Fruit fly (Drosophila melanogaster) whole organism, pupa: ENCODE results near the gene Sirt2.

Source experiments
- CG10348 ChIP-seq: fragments of 200-800 bp; sonication (Bioruptor generic); IDR thresholded peaks from 2 replicates; pipeline ENCODE4 v1.3.6; 2022; ENCODE audit warnings: missing biosample characterization, missing genetic modification characterization
- CG12605 ChIP-seq: fragments of 200-800 bp; sonication (Bioruptor generic); IDR thresholded peaks from 2 replicates; pipeline ENCODE4 v1.3.6; 2022; ENCODE audit warnings: missing biosample characterization, missing genetic modification characterization
- CG13204 ChIP-seq: fragments of 200-800 bp; sonication (Bioruptor generic); optimal IDR thresholded peaks from 2 replicates; lab custom pipeline; 2018; ENCODE audit warnings: missing biosample characterization, mild to moderate bottlenecking, missing genetic modification characterization, moderate library complexity
- CG14655 ChIP-seq: fragments of 200-800 bp; sonication (Bioruptor generic); optimal IDR thresholded peaks from 3 replicates; lab custom pipeline; 2017; ENCODE audit warnings: mild to moderate bottlenecking, missing biosample characterization, missing genetic modification reagents, missing genetic modification characterization
- CG15710 ChIP-seq: fragments of 200-800 bp; sonication (Bioruptor generic); optimal IDR thresholded peaks from 2 replicates; lab custom pipeline; 2018; ENCODE audit warnings: missing biosample characterization, mild to moderate bottlenecking, missing genetic modification characterization, moderate library complexity
- CG17806 ChIP-seq: fragments of 200-800 bp; sonication (Bioruptor generic); optimal IDR thresholded peaks from 2 replicates; lab custom pipeline; 2018; ENCODE audit warnings: missing biosample characterization, mild to moderate bottlenecking, missing genetic modification characterization, moderate library complexity
- CG32121 ChIP-seq: fragments of 200-800 bp; sonication (Bioruptor generic); IDR thresholded peaks from 2 replicates; pipeline ENCODE4 v1.3.6; 2022; ENCODE audit warnings: missing biosample characterization, missing genetic modification characterization
- CG34367 ChIP-seq: fragments of 200-800 bp; sonication (Bioruptor generic); optimal IDR thresholded peaks from 2 replicates; lab custom pipeline; 2018; ENCODE audit warnings: missing biosample characterization, mild to moderate bottlenecking, missing genetic modification characterization
- CG4496 ChIP-seq: fragments of 200-800 bp; sonication (Bioruptor generic); IDR thresholded peaks from 3 replicates; pipeline ENCODE4 v1.3.6; 2022; ENCODE audit warnings: missing biosample characterization, missing genetic modification characterization
- CG8159 ChIP-seq: fragments of 200-800 bp; sonication (Bioruptor generic); optimal IDR thresholded peaks from 3 replicates; lab custom pipeline; 2018; ENCODE audit warnings: missing biosample characterization, mild to moderate bottlenecking, missing genetic modification characterization, moderate library complexity
- CG8301 ChIP-seq: fragments of 200-800 bp; sonication (Bioruptor generic); optimal IDR thresholded peaks from 2 replicates; lab custom pipeline; 2018; ENCODE audit warnings: missing biosample characterization, mild to moderate bottlenecking, missing genetic modification characterization
- CG9948 ChIP-seq: fragments of 200-800 bp; sonication (Bioruptor generic); optimal IDR thresholded peaks from 2 replicates; lab custom pipeline; 2018; ENCODE audit warnings: missing biosample characterization, mild to moderate bottlenecking, missing genetic modification characterization, moderate library complexity
- D1 ChIP-seq: fragments of 200-800 bp; sonication (Bioruptor generic); optimal IDR thresholded peaks from 2 replicates; lab custom pipeline; 2018; ENCODE audit warnings: missing biosample characterization, mild to moderate bottlenecking, missing genetic modification characterization, moderate library complexity
- EcR ChIP-seq: fragments of 200-800 bp; sonication (Bioruptor generic); optimal IDR thresholded peaks from 3 replicates; lab custom pipeline; 2019; ENCODE audit warnings: missing biosample characterization, missing genetic modification characterization, mild to moderate bottlenecking, moderate library complexity, missing genetic modification reagents
- Ets98B ChIP-seq: fragments of 200-800 bp; sonication (Bioruptor generic); IDR thresholded peaks from 2 replicates; pipeline ENCODE4 v1.3.6; 2022; ENCODE audit warnings: missing biosample characterization, missing genetic modification characterization
- Pif1A ChIP-seq: fragments of 200-800 bp; sonication (Bioruptor generic); optimal IDR thresholded peaks from 3 replicates; lab custom pipeline; 2016; ENCODE audit warnings: missing biosample characterization, missing genetic modification characterization
- Pif1B ChIP-seq: fragments of 200-800 bp; sonication (Bioruptor generic); optimal IDR thresholded peaks from 3 replicates; lab custom pipeline; 2016; ENCODE audit warnings: missing biosample characterization, missing genetic modification characterization
- Snoo ChIP-seq: fragments of 200-800 bp; sonication (Bioruptor generic); optimal IDR thresholded peaks from 3 replicates; lab custom pipeline; 2017; ENCODE audit warnings: missing biosample characterization, mild to moderate bottlenecking, missing genetic modification characterization, inconsistent platforms
- fd96Ca ChIP-seq: fragments of 200-800 bp; sonication (Bioruptor generic); IDR thresholded peaks from 3 replicates; pipeline ENCODE4 v1.3.6; 2022; ENCODE audit warnings: missing biosample characterization, missing genetic modification characterization
- gl ChIP-seq: fragments of 200-800 bp; sonication (Bioruptor generic); optimal IDR thresholded peaks from 2 replicates; lab custom pipeline; 2018; ENCODE audit warnings: missing biosample characterization, mild to moderate bottlenecking, missing genetic modification characterization
- rn ChIP-seq: fragments of 200-800 bp; sonication (Bioruptor generic); IDR thresholded peaks from 2 replicates; pipeline ENCODE4 v1.3.6; 2022; ENCODE audit warnings: missing biosample characterization, missing genetic modification characterization

The Sirt2 gene

dm6 chr3R:20288069-20288468, 40.2 kb upstream of the Sirt2 start:
- TF ChIP-seq D1 (no peak), EcR (GFP tag; lab: Kevin White, UChicago) (peak; percentile 57), Pif1B (no peak), CG8301 (tag; lab: Kevin White, UChicago) (no peak), CG10348 (GFP tag; lab: Robert Waterston, UW) (no peak), CG4496 (no peak), fd96Ca (GFP tag; lab: Robert Waterston, UW) (no peak), CG17806 (tag; lab: Kevin White, UChicago) (no peak), CG15710 (tag; lab: Kevin White, UChicago) (no peak)

DNA sequence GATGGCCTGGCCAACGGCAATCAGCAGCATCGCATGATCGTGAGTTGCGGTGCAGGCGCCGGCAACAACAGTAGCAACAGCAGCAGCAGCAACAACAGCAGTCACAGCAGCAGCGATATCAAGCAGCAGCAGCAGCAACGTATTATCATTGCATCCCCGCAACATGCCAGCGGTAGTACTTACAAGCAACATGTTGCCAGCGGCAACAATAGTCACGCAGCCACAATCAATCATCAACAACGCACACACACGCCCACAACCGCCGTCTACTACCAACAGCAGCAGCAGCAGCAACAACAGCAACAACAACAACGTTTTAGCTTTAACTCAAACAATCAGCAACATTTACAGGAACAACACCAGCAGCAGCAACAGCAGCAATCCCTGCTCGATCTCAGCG, 39.7 kb upstream of the Sirt2 start:
- TF ChIP-seq CG13204 (GFP tag; lab: Kevin White, UChicago) (no peak), fd96Ca (GFP tag; lab: Robert Waterston, UW) (no peak), D1 (no peak), CG8159 (tag; lab: Kevin White, UChicago) (no peak), EcR (GFP tag; lab: Kevin White, UChicago) (no peak), CG10348 (GFP tag; lab: Robert Waterston, UW) (no peak), gl (tag; lab: Kevin White, UChicago) (no peak), CG32121 (GFP tag; lab: Robert Waterston, UW) (no peak), rn (GFP tag; lab: Robert Waterston, UW) (no peak), Pif1A (GFP tag; lab: Kevin White, UChicago) (no peak), CG12605 (GFP tag; lab: Robert Waterston, UW) (no peak), CG15710 (tag; lab: Kevin White, UChicago) (no peak), CG9948 (tag; lab: Kevin White, UChicago) (no peak), CG8301 (tag; lab: Kevin White, UChicago) (no peak), Ets98B (GFP tag; lab: Robert Waterston, UW) (no peak), CG4496 (no peak), CG34367 (tag; lab: Kevin White, UChicago) (no peak), CG14655 (GFP tag; lab: Kevin White, UChicago) (no peak)

- TF ChIP-seq CG17806 (tag; lab: Kevin White, UChicago) (no peak), D1 (no peak), Pif1B (no peak), CG15710 (tag; lab: Kevin White, UChicago) (no peak), Ets98B (GFP tag; lab: Robert Waterston, UW) (no peak), CG8159 (tag; lab: Kevin White, UChicago) (no peak), CG4496 (no peak), CG10348 (GFP tag; lab: Robert Waterston, UW) (no peak), CG12605 (GFP tag; lab: Robert Waterston, UW) (no peak), CG13204 (GFP tag; lab: Kevin White, UChicago) (peak; percentile 9), gl (tag; lab: Kevin White, UChicago) (no peak), rn (GFP tag; lab: Robert Waterston, UW) (no peak), EcR (GFP tag; lab: Kevin White, UChicago) (peak; percentile 22), Snoo (tag; lab: Kevin White, UChicago) (no peak), CG9948 (tag; lab: Kevin White, UChicago) (no peak)
These were observed 37.2 kb upstream of the Sirt2 start for dm6 chr3R:20291106-20291505.

DNA sequence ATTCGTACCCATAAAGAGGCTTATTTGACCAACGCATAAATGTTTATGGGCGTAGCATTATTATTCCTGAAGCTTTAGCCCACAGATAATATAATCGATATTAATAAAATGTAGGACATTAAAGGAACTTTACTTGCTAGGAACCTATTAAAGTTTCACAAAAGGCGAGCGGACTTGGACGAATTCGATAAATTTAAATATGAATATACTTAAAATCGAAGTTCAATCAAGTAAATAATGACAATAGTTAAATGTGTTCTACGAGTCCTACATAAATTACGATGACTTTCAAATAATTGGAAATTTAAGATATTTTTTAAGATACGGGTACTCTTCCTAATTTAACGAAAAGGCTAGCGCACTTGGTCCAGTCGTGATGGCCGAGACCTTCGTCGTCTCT, 36.7 kb upstream of the Sirt2 start:
- TF ChIP-seq CG17806 (tag; lab: Kevin White, UChicago) (peak; percentile 31), CG14655 (GFP tag; lab: Kevin White, UChicago) (peak; percentile 19), CG9948 (tag; lab: Kevin White, UChicago) (peak; percentile 44), CG34367 (tag; lab: Kevin White, UChicago) (peak; percentile 11), Pif1A (GFP tag; lab: Kevin White, UChicago) (no peak), CG8159 (tag; lab: Kevin White, UChicago) (peak; percentile 64), gl (tag; lab: Kevin White, UChicago) (no peak), EcR (GFP tag; lab: Kevin White, UChicago) (no peak), CG15710 (tag; lab: Kevin White, UChicago) (peak; percentile 39)

dm6 chr3R:20292030-20292879, 36.0 kb upstream of the Sirt2 start:
- TF ChIP-seq CG17806 (tag; lab: Kevin White, UChicago) (peak; percentile 67), fd96Ca (GFP tag; lab: Robert Waterston, UW) (no peak), Ets98B (GFP tag; lab: Robert Waterston, UW) (no peak), Pif1B (peak; percentile 33), gl (tag; lab: Kevin White, UChicago) (no peak), CG8159 (tag; lab: Kevin White, UChicago) (peak; percentile 90), rn (GFP tag; lab: Robert Waterston, UW) (no peak), D1 (no peak), CG32121 (GFP tag; lab: Robert Waterston, UW) (no peak), CG12605 (GFP tag; lab: Robert Waterston, UW) (no peak), CG8301 (tag; lab: Kevin White, UChicago) (no peak), CG9948 (tag; lab: Kevin White, UChicago) (peak; percentile 79), Snoo (tag; lab: Kevin White, UChicago) (peak; percentile 77), CG13204 (GFP tag; lab: Kevin White, UChicago) (no peak), EcR (GFP tag; lab: Kevin White, UChicago) (peak; percentile 57), CG14655 (GFP tag; lab: Kevin White, UChicago) (no peak), CG15710 (tag; lab: Kevin White, UChicago) (peak; percentile 88), CG10348 (GFP tag; lab: Robert Waterston, UW) (no peak), CG34367 (tag; lab: Kevin White, UChicago) (peak; percentile 71), Pif1A (GFP tag; lab: Kevin White, UChicago) (no peak), CG4496 (no peak)
